Fruit fly (Drosophila melanogaster) ovary, adult (tissue): ENCODE data around the gene CG7632.

Experiments
- CG17801 ChIP-seq: fragments of 200-800 bp; optimal IDR thresholded peaks from 2 replicates; lab custom pipeline; 2019; ENCODE audit warnings: missing biosample characterization, mild to moderate bottlenecking, missing genetic modification characterization, moderate library complexity; ENCODE audit not compliant: partially characterized antibody

Gene CG7632

DNA sequence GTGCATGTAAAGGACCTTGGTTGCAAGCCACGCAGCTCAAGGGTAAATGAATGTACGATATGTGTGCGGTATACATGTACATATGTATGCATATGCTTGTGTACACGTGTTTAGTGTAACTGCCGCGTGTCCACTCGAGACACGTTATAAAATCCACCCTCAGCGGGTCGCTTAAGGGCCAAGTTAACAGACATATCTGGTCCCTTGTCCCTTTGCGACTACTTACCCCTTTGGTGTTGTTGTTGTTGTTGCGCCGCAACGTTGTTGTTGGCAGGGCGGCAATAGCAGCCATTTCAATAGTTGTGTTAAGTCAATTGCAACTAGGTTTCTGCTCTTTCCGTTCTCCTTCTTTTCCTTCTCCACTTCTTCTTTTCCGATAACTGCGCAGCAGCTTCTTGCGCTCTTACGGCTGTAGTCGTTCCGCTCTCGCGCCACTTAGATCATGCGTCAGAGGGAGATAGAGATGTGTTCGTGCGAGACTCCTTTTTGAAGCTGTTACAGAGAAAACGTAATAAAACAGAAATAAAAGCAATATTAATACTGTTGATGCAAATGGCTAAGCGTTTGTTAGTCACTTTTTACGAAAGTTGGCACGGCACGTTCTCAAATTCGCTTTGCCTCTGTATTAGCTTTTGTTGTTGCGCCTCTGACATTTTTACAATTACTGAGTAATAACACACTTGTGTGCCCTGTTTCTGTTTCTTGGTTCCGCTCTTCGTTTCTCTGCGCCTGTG is 42.1 kb downstream of the CG7632 start:
- no peak for TF ChIP-seq CG17801 (GFP tag; lab: Kevin White, UChicago)

DNA sequence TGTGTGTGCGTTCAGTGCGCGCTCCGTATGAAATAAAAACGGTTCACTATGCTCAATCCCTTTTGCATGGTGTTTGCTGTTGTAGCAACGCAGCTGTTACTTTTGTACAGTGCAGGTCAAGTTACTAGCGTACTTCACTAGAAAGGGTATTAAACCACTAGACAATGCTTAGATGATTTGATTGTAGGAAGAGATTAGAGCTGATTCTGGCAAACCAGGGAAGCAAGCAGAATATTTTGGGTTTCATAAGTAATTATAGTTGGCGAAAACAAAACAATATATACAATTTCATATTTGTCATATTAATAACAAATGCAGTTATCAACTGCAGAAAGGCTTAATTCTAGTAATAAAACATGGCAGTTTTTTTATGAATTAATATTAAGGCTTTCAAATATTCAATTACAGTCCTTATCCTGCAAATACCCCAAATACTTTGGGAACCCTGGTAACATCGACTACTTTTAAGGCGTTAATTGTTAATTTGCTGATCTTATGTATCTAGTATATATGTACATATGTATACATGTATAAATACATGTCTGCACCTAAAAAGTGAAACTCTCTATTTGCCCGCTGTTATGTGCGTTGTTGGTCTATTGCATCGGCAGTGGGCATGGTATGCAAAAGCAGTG is 42.8 kb downstream of the CG7632 start:
- no peak for TF ChIP-seq CG17801 (GFP tag; lab: Kevin White, UChicago)

DNA sequence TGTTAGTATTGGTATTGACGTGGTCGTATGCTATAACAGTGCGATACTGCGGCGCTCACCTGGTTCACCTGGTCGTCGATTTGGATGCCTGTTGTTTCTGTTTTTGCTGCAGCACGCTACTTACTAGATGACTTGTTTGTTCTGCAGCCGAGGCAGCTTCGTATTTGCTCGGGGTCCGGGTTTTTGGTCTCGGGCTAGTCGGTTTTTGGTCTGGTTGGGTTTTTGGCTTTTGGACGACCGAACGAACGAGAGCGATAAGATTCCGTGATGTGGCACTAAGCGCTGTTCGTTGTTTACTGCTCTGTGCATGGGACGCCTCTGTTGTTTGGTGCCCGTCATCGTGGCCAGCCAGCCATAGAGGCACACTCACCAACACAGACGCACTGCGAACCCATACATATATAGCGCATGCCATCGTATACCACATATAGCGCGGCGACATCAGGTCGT is 44.5 kb downstream of the CG7632 start, which contains the start of gene ebd2:
Gene ebd2, minus strand, starts transcription at position 306 of the 450 bp plus-strand sequence.
- TF ChIP-seq CG17801 (GFP tag; lab: Kevin White, UChicago): no peak
